Worm (Caenorhabditis elegans) whole organism, early embryonic: ENCODE measurements around the gene ant-1.3.

Experiments used
- B0310.2 ChIP-seq: sonication (generic microtip); optimal IDR thresholded peaks from 2 replicates; lab custom pipeline; 2016; ENCODE audit warnings: mild to moderate bottlenecking, missing genetic modification characterization, missing compliant biosample characterization
- F13C5.2 ChIP-seq: sonication (generic microtip); optimal IDR thresholded peaks from 2 replicates; lab custom pipeline; 2017; ENCODE audit warnings: mild to moderate bottlenecking, missing genetic modification characterization, inconsistent platforms, missing compliant biosample characterization
- aly-1 ChIP-seq: sonication (generic microtip); optimal IDR thresholded peaks from 2 replicates; lab custom pipeline; 2016; ENCODE audit warnings: missing genetic modification characterization, missing compliant biosample characterization
- ama-1 ChIP-seq: fragments of 150-350 bp; optimal IDR thresholded peaks from 2 replicates; lab custom pipeline; 2014
- ceh-13 ChIP-seq: fragments of 200-800 bp; sonication (Bioruptor generic); optimal IDR thresholded peaks from 2 replicates; lab custom pipeline; 2018; ENCODE audit warnings: mild to moderate bottlenecking, missing genetic modification characterization, missing compliant biosample characterization
- ceh-36 ChIP-seq: sonication (generic microtip); optimal IDR thresholded peaks from 2 replicates; lab custom pipeline; 2016; ENCODE audit warnings: missing genetic modification characterization, inconsistent platforms, missing compliant biosample characterization
- ets-7 ChIP-seq: sonication (generic microtip); optimal IDR thresholded peaks from 2 replicates; lab custom pipeline; 2016; ENCODE audit warnings: missing genotype, missing genetic modification characterization, missing compliant biosample characterization
- flt-1 ChIP-seq: fragments of 200-800 bp; sonication (Bioruptor generic); IDR thresholded peaks from 2 replicates; pipeline ENCODE4 v1.3.6; 2022; ENCODE audit warnings: missing genetic modification characterization, missing compliant biosample characterization
- hmbx-1 ChIP-seq: sonication (generic microtip); optimal IDR thresholded peaks from 2 replicates; lab custom pipeline; 2016; ENCODE audit warnings: mild to moderate bottlenecking, missing genetic modification characterization, missing compliant biosample characterization
- hmg-4 ChIP-seq: fragments of 200-800 bp; sonication (Bioruptor generic); optimal IDR thresholded peaks from 2 replicates; lab custom pipeline; 2018; ENCODE audit warnings: mild to moderate bottlenecking, missing genetic modification characterization, missing compliant biosample characterization
- hnd-1 ChIP-seq: sonication (generic microtip); optimal IDR thresholded peaks from 2 replicates; lab custom pipeline; 2016; ENCODE audit warnings: missing genetic modification characterization, missing compliant biosample characterization
- pes-1 ChIP-seq: fragments of 200-800 bp; sonication (Bioruptor generic); IDR thresholded peaks from 2 replicates; pipeline ENCODE4 v1.3.6; 2022; ENCODE audit warnings: missing genetic modification reagents, missing genetic modification characterization, missing compliant biosample characterization
- scrt-1 ChIP-seq: fragments of 200-800 bp; sonication (Bioruptor generic); IDR thresholded peaks from 2 replicates; pipeline ENCODE4 v1.3.6; 2022; ENCODE audit warnings: missing genetic modification characterization, missing compliant biosample characterization
- sea-1 ChIP-seq: fragments of 200-800 bp; sonication (Bioruptor generic); conservative IDR thresholded peaks from 2 replicates; pipeline ENCODE4 v1.3.6; 2022; ENCODE audit warnings: missing genetic modification characterization, missing compliant biosample characterization
- tbx-11 ChIP-seq: fragments of 200-800 bp; sonication (Bioruptor generic); IDR thresholded peaks from 2 replicates; pipeline ENCODE4 v1.3.6; 2022; ENCODE audit warnings: missing genetic modification characterization, missing compliant biosample characterization
- tbx-37 ChIP-seq: fragments of 200-800 bp; sonication (Bioruptor generic); conservative IDR thresholded peaks from 2 replicates; pipeline ENCODE4 v1.3.6; 2022; ENCODE audit warnings: missing genetic modification reagents, missing genetic modification characterization, missing compliant biosample characterization
- tra-4 ChIP-seq: sonication (generic microtip); optimal IDR thresholded peaks from 2 replicates; lab custom pipeline; 2017; ENCODE audit warnings: missing genetic modification characterization, missing compliant biosample characterization

Gene ant-1.3

DNA sequence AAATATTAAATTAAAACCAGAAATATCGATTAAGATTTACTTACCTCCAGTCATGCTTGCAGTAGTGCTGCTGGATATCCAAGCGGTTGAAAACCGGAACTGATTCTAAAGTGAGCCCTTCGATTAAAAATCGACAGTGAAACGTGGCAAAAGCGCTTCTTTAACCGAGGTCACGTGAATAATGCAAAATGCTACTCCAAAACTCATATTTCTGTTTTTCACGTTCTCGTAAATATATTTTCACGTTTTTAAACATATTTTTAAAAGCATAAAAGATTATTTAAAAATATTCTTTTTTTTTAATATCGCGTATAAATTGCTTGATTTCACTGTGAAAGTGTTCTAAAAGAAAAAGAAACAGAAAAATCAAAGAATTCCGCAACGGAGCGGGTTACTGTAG lies at the start of gene ant-1.3:
ant-1.3 (minus strand) TSS at position 101 of the 400 bp plus-strand sequence.
- TF ChIP-seq ama-1 (lab: Kevin White, UChicago) (no peak), sea-1 (GFP tag; lab: Robert Waterston, UW) (no peak), aly-1 (tag; lab: Kevin White, UChicago) (no peak), hnd-1 (tag; lab: Kevin White, UChicago) (no peak), hmbx-1 (tag; lab: Kevin White, UChicago) (no peak), tbx-37 (no peak), ceh-36 (tag; lab: Kevin White, UChicago) (no peak)

- TF ChIP-seq tra-4: no peak
- no peak for TF ChIP-seq ets-7
- no peak for TF ChIP-seq ceh-36 (tag; lab: Kevin White, UChicago)
- TF ChIP-seq hnd-1 (tag; lab: Kevin White, UChicago): no peak
Measured at ce11 chrIV:9757425-9757740, 48.3 kb upstream of the ant-1.3 start, which contains the start of gene nhr-97. nhr-97 (plus strand) TSS chrIV:9757641.

DNA sequence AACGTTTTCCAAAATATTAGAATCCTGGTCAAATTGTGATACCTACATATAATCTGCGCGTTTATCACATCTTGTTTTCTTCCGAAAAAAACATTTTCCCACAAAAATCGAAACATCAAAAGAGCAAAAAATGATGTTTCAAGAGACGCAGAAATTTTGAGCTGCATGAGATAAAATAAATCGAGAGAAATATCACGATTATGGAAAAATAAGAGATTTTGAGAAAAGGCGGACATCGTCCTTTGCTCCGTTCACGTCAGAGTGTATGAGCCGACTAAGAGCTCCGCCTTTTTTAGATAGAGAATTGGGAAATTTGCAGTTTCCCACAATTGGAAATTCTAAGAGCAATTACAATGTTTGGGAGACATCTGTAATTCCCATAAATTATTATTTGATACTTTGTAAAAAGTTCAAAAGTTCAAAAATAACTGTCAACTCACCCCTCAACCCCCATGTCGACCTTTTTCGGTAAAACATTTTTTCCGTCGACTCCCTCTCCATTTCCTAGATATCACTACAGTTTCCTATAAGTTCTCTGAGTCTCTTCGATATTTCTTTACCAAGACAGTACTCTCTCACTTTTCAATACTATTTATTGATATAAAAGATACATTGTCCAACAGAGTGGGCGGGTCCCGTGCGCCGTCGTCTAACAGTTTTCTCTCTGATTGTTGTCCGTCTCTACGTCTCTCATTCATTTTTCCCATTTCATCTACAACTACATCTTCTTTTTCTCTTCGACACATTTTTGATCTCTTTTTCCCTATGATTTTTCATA lies 47.7 kb upstream of the ant-1.3 start:
- TF ChIP-seq ets-7 (no peak), sea-1 (GFP tag; lab: Robert Waterston, UW) (no peak), tbx-37 (no peak), ceh-36 (tag; lab: Kevin White, UChicago) (no peak), pes-1 (GFP tag; lab: Robert Waterston, UW) (no peak), hmg-4 (GFP tag; lab: Kevin White, UChicago) (no peak), flt-1 (GFP tag; lab: Robert Waterston, UW) (no peak), B0310.2 (tag; lab: Kevin White, UChicago) (no peak), ceh-13 (GFP tag; lab: Kevin White, UChicago) (no peak), scrt-1 (GFP tag; lab: Robert Waterston, UW) (no peak), tra-4 (no peak), hnd-1 (tag; lab: Kevin White, UChicago) (no peak), F13C5.2 (no peak), ama-1 (lab: Kevin White, UChicago) (no peak), tbx-11 (GFP tag; lab: Robert Waterston, UW) (no peak), aly-1 (tag; lab: Kevin White, UChicago) (no peak), hmbx-1 (tag; lab: Kevin White, UChicago) (no peak)

DNA sequence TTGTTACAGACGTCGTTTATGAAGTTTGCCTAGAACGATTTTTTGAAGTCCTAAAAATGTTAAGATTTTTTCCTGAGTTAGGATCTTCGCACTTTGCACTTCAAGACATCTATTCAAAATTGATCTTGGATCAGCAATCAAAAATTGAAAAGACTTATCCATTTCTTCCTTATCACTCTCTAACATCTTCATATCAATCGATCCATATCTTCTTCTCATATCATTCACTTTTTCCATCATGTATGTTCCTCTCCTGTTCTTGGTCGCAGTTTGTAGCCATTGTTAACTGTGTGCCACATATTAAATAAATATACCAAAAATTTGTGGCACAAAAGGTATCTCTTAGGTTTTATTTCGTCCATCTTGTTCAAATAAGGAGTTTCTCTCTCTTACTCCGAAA lies 46.6 kb upstream of the ant-1.3 start:
- no peak for TF ChIP-seq F13C5.2

- TF ChIP-seq sea-1 (GFP tag; lab: Robert Waterston, UW) (no peak), pes-1 (GFP tag; lab: Robert Waterston, UW) (no peak), ama-1 (lab: Kevin White, UChicago) (no peak), ets-7 (no peak)
Measured at ce11 chrIV:9748342-9748741, 39.2 kb upstream of the ant-1.3 start, which contains the start of gene C28D4.8. C28D4.8 (minus strand) TSS chrIV:9748442.

DNA sequence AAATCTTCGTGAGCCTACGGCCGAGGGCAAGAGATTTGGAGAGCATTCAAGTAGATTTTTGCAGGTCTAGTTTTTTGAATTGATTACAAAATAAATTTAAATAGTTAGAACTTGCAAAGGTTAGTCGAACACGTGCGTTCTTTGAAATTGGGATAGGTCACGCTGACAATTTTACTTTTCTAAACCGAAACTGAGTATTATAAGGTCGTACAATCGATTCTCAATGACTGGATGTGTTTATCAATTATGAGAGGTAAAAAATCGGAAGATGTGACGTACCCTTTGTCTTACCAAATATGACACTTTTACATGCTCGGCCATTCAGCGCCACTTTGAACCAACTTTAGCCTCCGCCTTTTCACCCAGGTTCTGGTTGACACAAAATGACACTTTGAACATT lies 37.7 kb upstream of the ant-1.3 start, which contains the start of gene C28D4.5:
C28D4.5 (minus strand) TSS at position 101 of the 400 bp plus-strand sequence.
- TF ChIP-seq ama-1 (lab: Kevin White, UChicago): no peak
- no peak for TF ChIP-seq pes-1 (GFP tag; lab: Robert Waterston, UW)
- TF ChIP-seq flt-1 (GFP tag; lab: Robert Waterston, UW): no peak
- no peak for TF ChIP-seq scrt-1 (GFP tag; lab: Robert Waterston, UW)
- TF ChIP-seq tbx-37: no peak
- no peak for TF ChIP-seq ceh-13 (GFP tag; lab: Kevin White, UChicago)
- TF ChIP-seq F13C5.2: no peak
- no peak for TF ChIP-seq aly-1 (tag; lab: Kevin White, UChicago)
- no peak for TF ChIP-seq hmg-4 (GFP tag; lab: Kevin White, UChicago)
- TF ChIP-seq hnd-1 (tag; lab: Kevin White, UChicago): no peak
- no peak for TF ChIP-seq tbx-11 (GFP tag; lab: Robert Waterston, UW)

DNA sequence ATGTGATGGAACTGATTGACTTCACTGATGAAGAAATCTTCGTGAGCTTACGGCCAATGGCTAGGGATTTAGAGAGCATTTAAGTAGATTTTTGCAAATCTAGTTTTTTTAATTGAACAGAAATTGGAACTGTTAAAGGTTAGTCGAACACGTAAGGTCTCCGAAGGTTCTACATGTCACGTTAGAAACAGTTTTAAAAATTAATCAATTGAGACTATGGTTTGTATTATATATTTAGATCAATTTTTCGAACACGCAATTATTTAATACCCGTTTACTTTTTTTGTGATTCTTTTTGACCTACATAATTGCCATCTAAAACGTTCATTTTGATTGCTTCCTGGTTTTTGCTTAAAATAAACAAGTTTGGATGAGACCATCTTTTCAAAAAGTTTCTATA lies 35.8 kb upstream of the ant-1.3 start, which contains the start of gene C28D4.4:
C28D4.4 (minus strand) TSS at position 101 of the 400 bp plus-strand sequence.
- no peak for TF ChIP-seq F13C5.2
- no peak for TF ChIP-seq aly-1 (tag; lab: Kevin White, UChicago)
- TF ChIP-seq ceh-13 (GFP tag; lab: Kevin White, UChicago): no peak
- no peak for TF ChIP-seq tbx-37
- TF ChIP-seq flt-1 (GFP tag; lab: Robert Waterston, UW): no peak

- TF ChIP-seq tra-4: no peak
- no peak for TF ChIP-seq F13C5.2
- TF ChIP-seq ets-7: no peak
- no peak for TF ChIP-seq ama-1 (lab: Kevin White, UChicago)
- TF ChIP-seq tbx-11 (GFP tag; lab: Robert Waterston, UW): no peak
- no peak for TF ChIP-seq flt-1 (GFP tag; lab: Robert Waterston, UW)
- no peak for TF ChIP-seq B0310.2 (tag; lab: Kevin White, UChicago)
- no peak for TF ChIP-seq tbx-37
- TF ChIP-seq aly-1 (tag; lab: Kevin White, UChicago): no peak
- TF ChIP-seq scrt-1 (GFP tag; lab: Robert Waterston, UW): no peak
- TF ChIP-seq ceh-36 (tag; lab: Kevin White, UChicago): no peak
Measured at ce11 chrIV:9742883-9743282, 33.8 kb upstream of the ant-1.3 start, which contains the start of gene C28D4.7. C28D4.7 (minus strand) TSS chrIV:9743147.
